Worm (Caenorhabditis elegans): ENCODE measurements around the gene C27B7.5.

ce11 chrIV:8873847-8874246, 27.6 kb upstream of the C27B7.5 start, which contains the start of gene hdl-2:
- no peak for TF ChIP-seq ztf-29 (GFP tag; IDR thresholded peaks at IDR 0.05)
- TF ChIP-seq tab-1 (GFP tag; IDR thresholded peaks at IDR 0.05): no peak
- no peak for TF ChIP-seq cog-1 (tag; optimal IDR thresholded peaks at IDR 0.05)
- TF ChIP-seq med-1 (GFP tag; optimal IDR thresholded peaks at IDR 0.05; ENCODE audit: insufficient read depth): no peak
- no peak for TF ChIP-seq klf-2 (GFP tag; conservative IDR thresholded peaks at IDR 0.05)
- no peak for TF ChIP-seq T22C8.4 (GFP tag; IDR thresholded peaks at IDR 0.05)
- no peak for TF ChIP-seq flt-1 (GFP tag; IDR thresholded peaks at IDR 0.05)
